Worm (Caenorhabditis elegans) whole organism, L4 larva: ENCODE measurements around the gene W09D6.1.

Experiments used
- F26F4.8 ChIP-seq: fragments of 200-800 bp; sonication (Bioruptor generic); conservative IDR thresholded peaks from 2 replicates; pipeline ENCODE4 v1.3.6; 2022; ENCODE audit warnings: missing genetic modification characterization, missing compliant biosample characterization
- T26A8.4 ChIP-seq: fragments of 200-800 bp; sonication (Bioruptor generic); IDR thresholded peaks from 2 replicates; pipeline ENCODE4 v1.3.6; 2022; ENCODE audit warnings: missing genetic modification characterization, missing compliant biosample characterization
- Y105C5A.15 ChIP-seq: fragments of 200-800 bp; sonication (Bioruptor generic); IDR thresholded peaks from 2 replicates; pipeline ENCODE4 v1.3.6; 2022; ENCODE audit warnings: missing genetic modification characterization, missing compliant biosample characterization
- Y48G9A.11 ChIP-seq: fragments of 200-800 bp; sonication (Bioruptor generic); IDR thresholded peaks from 2 replicates; pipeline ENCODE4 v1.3.6; 2022; ENCODE audit warnings: missing genetic modification reagents, missing genetic modification characterization, missing compliant biosample characterization
- ZK337.2 ChIP-seq: fragments of 200-800 bp; sonication (Bioruptor generic); IDR thresholded peaks from 2 replicates; pipeline ENCODE4 v1.3.6; 2022; ENCODE audit warnings: missing genetic modification reagents, missing genetic modification characterization, missing compliant biosample characterization
- ZK546.5 ChIP-seq, 2 experiments: sonication (generic microtip); optimal IDR thresholded peaks; 2 replicates each; lab custom pipeline; 2017; ENCODE audit warnings: missing biosample characterization in 2 of 2, missing genetic modification characterization in 2 of 2
- aha-1 ChIP-seq: fragments of 150-350 bp; peaks from one replicate; lab custom pipeline; 2014; ENCODE audit warnings: missing biosample characterization, missing genetic modification characterization
- arid-1 ChIP-seq: fragments of 200-800 bp; sonication (Bioruptor generic); conservative IDR thresholded peaks from 2 replicates; pipeline ENCODE4 v1.3.6; 2022; ENCODE audit warnings: missing genetic modification reagents, missing genetic modification characterization, missing compliant biosample characterization
- attf-4 ChIP-seq: sonication (generic microtip); optimal IDR thresholded peaks from 3 replicates; lab custom pipeline; 2017; ENCODE audit warnings: missing biosample characterization, missing genetic modification characterization
- ceh-20 ChIP-seq: fragments of 200-800 bp; sonication (Bioruptor generic); IDR thresholded peaks from 2 replicates; pipeline ENCODE4 v1.3.6; 2022; ENCODE audit warnings: missing genetic modification reagents, missing genetic modification characterization, missing compliant biosample characterization
- ceh-28 ChIP-seq: fragments of 150-350 bp; optimal IDR thresholded peaks from 2 replicates; lab custom pipeline; 2014; ENCODE audit warnings: missing biosample characterization, missing genetic modification reagents, missing genetic modification characterization
- ceh-44 ChIP-seq: fragments of 200-800 bp; sonication (Bioruptor generic); IDR thresholded peaks from 2 replicates; pipeline ENCODE4 v1.3.6; 2022; ENCODE audit warnings: missing genetic modification reagents, missing genetic modification characterization, missing compliant biosample characterization
- ceh-62 ChIP-seq: sonication (generic microtip); optimal IDR thresholded peaks from 2 replicates; lab custom pipeline; 2017; ENCODE audit warnings: missing biosample characterization, missing genetic modification characterization
- ceh-82 ChIP-seq: sonication (generic microtip); optimal IDR thresholded peaks from 2 replicates; lab custom pipeline; 2017; ENCODE audit warnings: missing biosample characterization, missing genetic modification characterization
- ctbp-1 ChIP-seq: fragments of 200-800 bp; sonication (Bioruptor generic); IDR thresholded peaks from 2 replicates; pipeline ENCODE4 v1.3.6; 2022; ENCODE audit warnings: missing genetic modification reagents, missing genetic modification characterization, missing compliant biosample characterization
- dmd-6 ChIP-seq: fragments of 200-800 bp; sonication (Bioruptor generic); IDR thresholded peaks from 2 replicates; pipeline ENCODE4 v1.3.6; 2022; ENCODE audit warnings: missing genetic modification reagents, missing genetic modification characterization, missing compliant biosample characterization
- dmd-8 ChIP-seq: fragments of 200-800 bp; sonication (Bioruptor generic); IDR thresholded peaks from 2 replicates; pipeline ENCODE4 v1.3.6; 2022; ENCODE audit warnings: missing genetic modification characterization, missing compliant biosample characterization
- dpl-1 ChIP-seq: fragments of 150-350 bp; optimal IDR thresholded peaks from 2 replicates; lab custom pipeline; 2014; ENCODE audit warnings: missing biosample characterization, missing genetic modification reagents, missing genetic modification characterization
- egl-27 ChIP-seq: sonication (generic microtip); optimal IDR thresholded peaks from 3 replicates; lab custom pipeline; 2017; ENCODE audit warnings: missing biosample characterization, missing genetic modification reagents, missing genetic modification characterization
- egl-43 ChIP-seq: fragments of 200-800 bp; sonication (Bioruptor generic); IDR thresholded peaks from 2 replicates; pipeline ENCODE4 v1.3.6; 2022; ENCODE audit warnings: missing genetic modification reagents, missing genetic modification characterization, missing compliant biosample characterization
- fos-1 ChIP-seq: fragments of 150-350 bp; optimal IDR thresholded peaks from 2 replicates; lab custom pipeline; 2014; ENCODE audit warnings: missing biosample characterization, missing genetic modification characterization
- gei-8 ChIP-seq: fragments of 200-800 bp; sonication (Bioruptor generic); optimal IDR thresholded peaks from 2 replicates; lab custom pipeline; 2018; ENCODE audit warnings: mild to moderate bottlenecking, missing genetic modification characterization, missing compliant biosample characterization
- hlh-11 ChIP-seq: fragments of 200-800 bp; sonication (Bioruptor generic); optimal IDR thresholded peaks from 2 replicates; lab custom pipeline; 2018; ENCODE audit warnings: mild to moderate bottlenecking, missing genetic modification characterization, missing compliant biosample characterization
- hlh-30 ChIP-seq: sonication (generic microtip); optimal IDR thresholded peaks from 2 replicates; lab custom pipeline; 2017; ENCODE audit warnings: antibody characterized with exemption, mild to moderate bottlenecking, missing genetic modification characterization, missing compliant biosample characterization; ENCODE audit not compliant: insufficient read depth
- lin-29 ChIP-seq: fragments of 200-800 bp; sonication (Bioruptor generic); IDR thresholded peaks from 2 replicates; pipeline ENCODE4 v1.3.6; 2022; ENCODE audit warnings: missing genetic modification reagents, missing genetic modification characterization, missing compliant biosample characterization
- lin-39 ChIP-seq: fragments of 150-350 bp; optimal IDR thresholded peaks from 2 replicates; lab custom pipeline; 2014; ENCODE audit warnings: missing biosample characterization, missing genetic modification reagents, missing genetic modification characterization
- lsy-2 ChIP-seq, 2 experiments: fragments of 150-350 bp in 1 of 2; sonication (generic microtip) in 1 of 2; optimal IDR thresholded peaks; 2 replicates each; lab custom pipeline; 2014 to 2017; ENCODE audit warnings: missing biosample characterization in 2 of 2, missing genetic modification characterization in 2 of 2
- mdl-1 ChIP-seq, 2 experiments: fragments of 150-350 bp in 1 of 2; sonication (generic microtip) in 1 of 2; optimal IDR thresholded peaks; 2 replicates each; lab custom pipeline; 2014 to 2017; ENCODE audit warnings: missing biosample characterization in 2 of 2, missing genetic modification characterization in 2 of 2
- mdt-29 ChIP-seq: fragments of 200-800 bp; sonication (Bioruptor generic); IDR thresholded peaks from 2 replicates; pipeline ENCODE4 v1.3.6; 2022; ENCODE audit warnings: missing genetic modification reagents, missing genetic modification characterization, missing compliant biosample characterization
- mxl-3 ChIP-seq: fragments of 200-800 bp; sonication (Bioruptor generic); optimal IDR thresholded peaks from 2 replicates; lab custom pipeline; 2018; ENCODE audit warnings: mild to moderate bottlenecking, missing genetic modification characterization, missing compliant biosample characterization
- nhr-10 ChIP-seq: fragments of 150-350 bp; optimal IDR thresholded peaks from 2 replicates; lab custom pipeline; 2014; ENCODE audit warnings: missing biosample characterization, missing genetic modification characterization
- nhr-102 ChIP-seq: sonication (generic microtip); optimal IDR thresholded peaks from 2 replicates; lab custom pipeline; 2016; ENCODE audit warnings: mild to moderate bottlenecking, missing genetic modification characterization, moderate library complexity, missing compliant biosample characterization
- nhr-11 ChIP-seq: fragments of 150-350 bp; optimal IDR thresholded peaks from 2 replicates; lab custom pipeline; 2014; ENCODE audit warnings: missing biosample characterization, missing genetic modification characterization
- nhr-111 ChIP-seq: fragments of 200-800 bp; sonication (Bioruptor generic); optimal IDR thresholded peaks from 2 replicates; lab custom pipeline; 2018; ENCODE audit warnings: mild to moderate bottlenecking, missing genetic modification characterization, missing compliant biosample characterization
- nhr-25 ChIP-seq: sonication (generic microtip); optimal IDR thresholded peaks from 2 replicates; lab custom pipeline; 2017; ENCODE audit warnings: missing genetic modification characterization, mild to moderate bottlenecking, missing compliant biosample characterization, antibody characterized with exemption, moderate library complexity, borderline replicate concordance; ENCODE audit not compliant: insufficient read depth
- nhr-41 ChIP-seq: fragments of 200-800 bp; sonication (Bioruptor generic); IDR thresholded peaks from 2 replicates; pipeline ENCODE4 v1.3.6; 2022; ENCODE audit warnings: missing genetic modification reagents, missing genetic modification characterization, missing compliant biosample characterization
- nhr-42 ChIP-seq: fragments of 200-800 bp; sonication (Bioruptor generic); IDR thresholded peaks from 2 replicates; pipeline ENCODE4 v1.3.6; 2022; ENCODE audit warnings: missing genetic modification characterization, missing compliant biosample characterization
- nhr-6 ChIP-seq: fragments of 150-350 bp; optimal IDR thresholded peaks from 2 replicates; lab custom pipeline; 2014; ENCODE audit warnings: missing biosample characterization, missing genetic modification characterization
- pqm-1 ChIP-seq: sonication (generic microtip); optimal IDR thresholded peaks from 2 replicates; lab custom pipeline; 2017; ENCODE audit warnings: missing biosample characterization, missing genetic modification characterization
- snpc-1.2 ChIP-seq: fragments of 200-800 bp; sonication (Bioruptor generic); IDR thresholded peaks from 2 replicates; pipeline ENCODE4 v1.3.6; 2022; ENCODE audit warnings: missing genetic modification reagents, missing genetic modification characterization, missing compliant biosample characterization
- snpc-4 ChIP-seq: fragments of 150-350 bp; optimal IDR thresholded peaks from 2 replicates; lab custom pipeline; 2014; ENCODE audit warnings: missing biosample characterization, missing genetic modification characterization
- spr-1 ChIP-seq: sonication (generic microtip); optimal IDR thresholded peaks from 2 replicates; lab custom pipeline; 2016; ENCODE audit warnings: mild to moderate bottlenecking, missing genetic modification characterization, missing compliant biosample characterization
- spr-3 ChIP-seq: fragments of 200-800 bp; sonication (Bioruptor generic); optimal IDR thresholded peaks from 2 replicates; lab custom pipeline; 2018; ENCODE audit warnings: mild to moderate bottlenecking, missing genetic modification characterization, missing compliant biosample characterization
- tag-97 ChIP-seq: fragments of 200-800 bp; sonication (Bioruptor generic); IDR thresholded peaks from 2 replicates; pipeline ENCODE4 v1.3.6; 2022; ENCODE audit warnings: missing genetic modification characterization, missing compliant biosample characterization
- tra-1 ChIP-seq: fragments of 200-800 bp; sonication (Bioruptor generic); IDR thresholded peaks from 2 replicates; pipeline ENCODE4 v1.3.6; 2022; ENCODE audit warnings: missing genetic modification reagents, missing genetic modification characterization, missing compliant biosample characterization
- unc-130 ChIP-seq: sonication (generic microtip); optimal IDR thresholded peaks from 2 replicates; lab custom pipeline; 2016; ENCODE audit warnings: missing genetic modification reagents, missing genetic modification characterization, missing compliant biosample characterization
- unc-39 ChIP-seq: sonication (generic microtip); optimal IDR thresholded peaks from 2 replicates; lab custom pipeline; 2017; ENCODE audit warnings: missing biosample characterization, missing genetic modification characterization
- zag-1 ChIP-seq: fragments of 150-350 bp; optimal IDR thresholded peaks from 2 replicates; lab custom pipeline; 2014; ENCODE audit warnings: missing biosample characterization, missing genetic modification characterization
- zfp-2 ChIP-seq: sonication (generic microtip); optimal IDR thresholded peaks from 2 replicates; lab custom pipeline; 2016; ENCODE audit warnings: mild to moderate bottlenecking, missing genetic modification characterization, missing compliant biosample characterization
- zip-11 ChIP-seq: fragments of 200-800 bp; sonication (Bioruptor generic); IDR thresholded peaks from 2 replicates; pipeline ENCODE4 v1.3.6; 2022; ENCODE audit warnings: missing genetic modification characterization, missing compliant biosample characterization
- zip-2 ChIP-seq: fragments of 150-350 bp; optimal IDR thresholded peaks from 2 replicates; lab custom pipeline; 2014; ENCODE audit warnings: missing biosample characterization, missing genetic modification characterization
- ztf-11 ChIP-seq: fragments of 150-350 bp; optimal IDR thresholded peaks from 2 replicates; lab custom pipeline; 2014; ENCODE audit warnings: missing biosample characterization, missing genetic modification characterization
- ztf-7 ChIP-seq: fragments of 150-350 bp; optimal IDR thresholded peaks from 2 replicates; lab custom pipeline; 2014; ENCODE audit warnings: missing biosample characterization, missing genetic modification characterization

Gene W09D6.1

ce11 chrIII:11026516-11027048 is 42.1 kb upstream of the W09D6.1 start, which contains the start of gene Y48A6B.7 (continued):
- TF ChIP-seq lin-39 (tag; lab: Kevin White, UChicago) (no peak), nhr-41 (GFP tag; lab: Robert Waterston, UW) (peak; percentile 60; the same call in 1 of the 2 replicates), ZK337.2 (GFP tag; lab: Robert Waterston, UW) (no peak), nhr-25 (tag; lab: Kevin White, UChicago) (no peak), mdt-29 (GFP tag; lab: Robert Waterston, UW) (no peak), egl-43 (GFP tag; lab: Robert Waterston, UW) (no peak), ceh-44 (GFP tag; lab: Robert Waterston, UW) (no peak), egl-27 (tag; lab: Kevin White, UChicago) (no peak), nhr-6 (tag; lab: Kevin White, UChicago) (no peak), spr-3 (GFP tag; lab: Kevin White, UChicago) (no peak), ztf-7 (tag; lab: Kevin White, UChicago) (no peak), gei-8 (GFP tag; lab: Kevin White, UChicago) (no peak), dpl-1 (GFP tag; lab: Kevin White, UChicago) (no peak), hlh-11 (peak; percentile 95), Y105C5A.15 (GFP tag; lab: Robert Waterston, UW) (no peak), ceh-28 (tag; lab: Kevin White, UChicago) (no peak), T26A8.4 (GFP tag; lab: Robert Waterston, UW) (no peak), ZK546.5 (tag; optimal IDR thresholded peaks at IDR 0.05; lab: Kevin White, UChicago) (no peak), nhr-111 (GFP tag; lab: Kevin White, UChicago) (no peak), Y48G9A.11 (GFP tag; lab: Robert Waterston, UW) (no peak), mdl-1 (tag; optimal IDR thresholded peaks at IDR 0.05; lab: Kevin White, UChicago) (peak in 1 of 2 experiments; percentile 67), dmd-6 (GFP tag; lab: Robert Waterston, UW) (peak; percentile 95), zfp-2 (tag; lab: Kevin White, UChicago) (no peak), nhr-42 (GFP tag; lab: Robert Waterston, UW) (no peak), fos-1 (tag; lab: Kevin White, UChicago) (no peak), zip-2 (tag; lab: Kevin White, UChicago) (no peak), arid-1 (GFP tag; lab: Robert Waterston, UW) (no peak), tra-1 (GFP tag; lab: Robert Waterston, UW) (peak; percentile 92), mxl-3 (GFP tag; lab: Kevin White, UChicago) (no peak), nhr-11 (no peak), lin-29 (no peak), lsy-2 (tag; optimal IDR thresholded peaks at IDR 0.05; lab: Kevin White, UChicago) (peak in 1 of 2 experiments; percentile 57), unc-130 (GFP tag; lab: Kevin White, UChicago) (no peak), zip-11 (GFP tag; lab: Robert Waterston, UW) (no peak), ceh-20 (GFP tag; lab: Robert Waterston, UW) (no peak), zag-1 (tag; lab: Kevin White, UChicago) (no peak), F26F4.8 (GFP tag; lab: Robert Waterston, UW) (no peak), ztf-11 (no peak), unc-39 (tag; lab: Kevin White, UChicago) (no peak), attf-4 (tag; lab: Kevin White, UChicago) (no peak), tag-97 (GFP tag; lab: Robert Waterston, UW) (no peak), pqm-1 (tag; lab: Kevin White, UChicago) (peak; percentile 90), hlh-30 (peak; percentile 73), dmd-8 (GFP tag; lab: Robert Waterston, UW) (no peak), nhr-102 (tag; lab: Kevin White, UChicago) (peak; percentile 53), aha-1 (peak; percentile 12), nhr-10 (tag; lab: Kevin White, UChicago) (no peak), spr-1 (tag; lab: Kevin White, UChicago) (no peak), ctbp-1 (GFP tag; lab: Robert Waterston, UW) (no peak), snpc-4 (tag; lab: Kevin White, UChicago) (no peak), ceh-62 (no peak), ceh-82 (tag; lab: Kevin White, UChicago) (no peak), snpc-1.2 (GFP tag; lab: Robert Waterston, UW) (no peak)
